Fruit fly (Drosophila melanogaster) whole organism, embryonic: ENCODE results near the gene CG7320.

Experiments used
- Antp ChIP-seq: fragments of 200-800 bp; sonication (Bioruptor generic); optimal IDR thresholded peaks from 3 replicates; lab custom pipeline; 2016; ENCODE audit warnings: missing biosample characterization, missing genetic modification characterization
- Awh ChIP-seq: fragments of 200-800 bp; sonication (Bioruptor generic); IDR thresholded peaks from 2 replicates; pipeline ENCODE4, ENCODE4 v1.3.6; 2022; ENCODE audit warnings: missing biosample characterization, missing genetic modification characterization
- CG10209 ChIP-seq: fragments of 200-800 bp; sonication (Bioruptor generic); optimal IDR thresholded peaks from 3 replicates; lab custom pipeline; 2017; ENCODE audit warnings: missing biosample characterization, mild to moderate bottlenecking, missing genetic modification characterization, missing genetic modification reagents
- CG10321 ChIP-seq: fragments of 200-800 bp; sonication (Bioruptor generic); IDR thresholded peaks from 2 replicates; pipeline ENCODE4 v1.3.6; 2022; ENCODE audit warnings: missing biosample characterization, missing genetic modification characterization
- CG10565 ChIP-seq: fragments of 200-800 bp; sonication (Bioruptor generic); optimal IDR thresholded peaks from 3 replicates; lab custom pipeline; 2016; ENCODE audit warnings: missing biosample characterization, mild to moderate bottlenecking, missing genetic modification characterization
- CG14050 ChIP-seq: fragments of 200-800 bp; sonication (Bioruptor generic); IDR thresholded peaks from 3 replicates; pipeline ENCODE4 v1.3.6; 2022; ENCODE audit warnings: missing biosample characterization, missing genetic modification characterization
- CG16815 ChIP-seq: fragments of 200-800 bp; sonication (Bioruptor generic); optimal IDR thresholded peaks from 3 replicates; lab custom pipeline; 2017; ENCODE audit warnings: missing biosample characterization, mild to moderate bottlenecking, missing genetic modification characterization
- CG17359 ChIP-seq: fragments of 200-800 bp; sonication (Bioruptor generic); optimal IDR thresholded peaks from 3 replicates; lab custom pipeline; 2018; ENCODE audit warnings: missing biosample characterization, mild to moderate bottlenecking, missing genetic modification characterization, moderate library complexity
- CG17829 ChIP-seq: fragments of 200-800 bp; optimal IDR thresholded peaks from 2 replicates; lab custom pipeline; 2019; ENCODE audit warnings: missing biosample characterization, mild to moderate bottlenecking, missing genetic modification characterization, moderate library complexity
- CG4424 ChIP-seq: fragments of 200-800 bp; sonication (Bioruptor generic); optimal IDR thresholded peaks from 3 replicates; lab custom pipeline; 2016; ENCODE audit warnings: missing biosample characterization, missing genetic modification characterization
- CG4820 ChIP-seq: fragments of 200-800 bp; sonication (Bioruptor generic); optimal IDR thresholded peaks from 3 replicates; lab custom pipeline; 2016; ENCODE audit warnings: missing biosample characterization, missing genetic modification characterization
- CG7271 ChIP-seq: fragments of 200-800 bp; sonication (Bioruptor generic); optimal IDR thresholded peaks from 2 replicates; lab custom pipeline; 2018; ENCODE audit warnings: missing biosample characterization, mild to moderate bottlenecking, missing genetic modification characterization, moderate library complexity
- CG7357 ChIP-seq: fragments of 200-800 bp; sonication (Bioruptor generic); IDR thresholded peaks from 3 replicates; pipeline ENCODE4 v1.3.6; 2022; ENCODE audit warnings: missing biosample characterization, missing genetic modification characterization
- CG8290 ChIP-seq, 3 experiments: fragments of 200-800 bp; sonication (Bioruptor generic); optimal IDR thresholded peaks; 2 replicates each; lab custom pipeline; 2016 to 2019; ENCODE audit warnings: missing biosample characterization in 3 of 3, missing genetic modification characterization in 3 of 3, mild to moderate bottlenecking in 2 of 3, moderate library complexity in 1 of 3
- Chrac-16 ChIP-seq: fragments of 200-800 bp; sonication (Bioruptor generic); optimal IDR thresholded peaks from 3 replicates; lab custom pipeline; 2016; ENCODE audit warnings: missing biosample characterization, missing genetic modification characterization
- CoRest ChIP-seq: fragments of 200-800 bp; sonication (Bioruptor generic); optimal IDR thresholded peaks from 3 replicates; lab custom pipeline; 2018; ENCODE audit warnings: missing biosample characterization, mild to moderate bottlenecking, missing genetic modification characterization, moderate library complexity
- CrebB ChIP-seq: fragments of 200-800 bp; sonication (Bioruptor generic); optimal IDR thresholded peaks from 3 replicates; lab custom pipeline; 2018; ENCODE audit warnings: missing biosample characterization, mild to moderate bottlenecking, missing genetic modification characterization
- Dbx ChIP-seq: fragments of 200-800 bp; sonication (Bioruptor generic); IDR thresholded peaks from 3 replicates; pipeline ENCODE4 v1.3.6; 2022; ENCODE audit warnings: missing biosample characterization, missing genetic modification characterization
- E2f2 ChIP-seq: fragments of 200-800 bp; sonication (Bioruptor generic); IDR thresholded peaks from 2 replicates; pipeline ENCODE4 v1.3.6; 2022; ENCODE audit warnings: missing biosample characterization, missing genetic modification characterization
- Ets65A ChIP-seq: fragments of 200-800 bp; sonication (Bioruptor generic); peaks from one replicate; lab custom pipeline; 2016; ENCODE audit warnings: missing biosample characterization, missing genetic modification characterization
- HmgD ChIP-seq: fragments of 200-800 bp; sonication (Bioruptor generic); optimal IDR thresholded peaks from 3 replicates; lab custom pipeline; 2016; ENCODE audit warnings: missing biosample characterization, missing genetic modification characterization
- Hmx ChIP-seq: fragments of 200-800 bp; sonication (Bioruptor generic); optimal IDR thresholded peaks from 2 replicates; lab custom pipeline; 2016; ENCODE audit warnings: missing biosample characterization, missing genetic modification characterization
- Lhr ChIP-seq: fragments of 200-800 bp; sonication (Bioruptor generic); optimal IDR thresholded peaks from 3 replicates; lab custom pipeline; 2017; ENCODE audit warnings: mild to moderate bottlenecking, missing biosample characterization, missing genetic modification reagents, missing genetic modification characterization
- Lpt ChIP-seq: fragments of >200 bp; optimal IDR thresholded peaks from 2 replicates; lab custom pipeline; 2018; ENCODE audit warnings: missing biosample characterization, missing genetic modification characterization
- Mrtf ChIP-seq: fragments of 200-800 bp; sonication (Bioruptor generic); IDR thresholded peaks from 3 replicates; pipeline ENCODE4 v1.3.6; 2022; ENCODE audit warnings: missing biosample characterization, missing genetic modification characterization
- Side ChIP-seq: fragments of 200-800 bp; sonication (Bioruptor generic); optimal IDR thresholded peaks from 2 replicates; lab custom pipeline; 2016; ENCODE audit warnings: missing biosample characterization, missing genetic modification characterization
- Six4 ChIP-seq: fragments of 200-800 bp; sonication (Bioruptor generic); optimal IDR thresholded peaks from 2 replicates; lab custom pipeline; 2016; ENCODE audit warnings: missing biosample characterization, missing genetic modification characterization
- Sox100B ChIP-seq: fragments of 200-800 bp; sonication (Bioruptor generic); optimal IDR thresholded peaks from 3 replicates; lab custom pipeline; 2018; ENCODE audit warnings: missing biosample characterization, mild to moderate bottlenecking, missing genetic modification characterization
- Stat92E ChIP-seq, 3 experiments: fragments of >200 bp in 2 of 3; fragments of 200-800 bp in 1 of 3; sonication (Bioruptor generic) in 1 of 3; optimal IDR thresholded peaks; 2 replicates each; lab custom pipeline; 2017 to 2019; ENCODE audit warnings: missing biosample characterization in 3 of 3, missing genetic modification characterization in 3 of 3, mild to moderate bottlenecking in 1 of 3, moderate library complexity in 1 of 3
- Vsx1 ChIP-seq: fragments of 200-800 bp; sonication (Bioruptor generic); optimal IDR thresholded peaks from 2 replicates; lab custom pipeline; 2017; ENCODE audit warnings: missing biosample characterization, mild to moderate bottlenecking, missing genetic modification characterization, missing genetic modification reagents
- Xbp1 ChIP-seq: fragments of 200-800 bp; sonication (Bioruptor generic); optimal IDR thresholded peaks from 3 replicates; lab custom pipeline; 2016; ENCODE audit warnings: missing biosample characterization, mild to moderate bottlenecking, missing genetic modification characterization
- bab2 ChIP-seq: fragments of 200-800 bp; sonication (Bioruptor generic); optimal IDR thresholded peaks from 2 replicates; lab custom pipeline; 2016; ENCODE audit warnings: missing biosample characterization, missing genetic modification characterization
- cato ChIP-seq: fragments of 200-800 bp; sonication (Bioruptor generic); optimal IDR thresholded peaks from 2 replicates; lab custom pipeline; 2016; ENCODE audit warnings: missing biosample characterization, missing genetic modification characterization, borderline replicate concordance
- chm ChIP-seq: fragments of 200-800 bp; sonication (Bioruptor generic); IDR thresholded peaks from 2 replicates; pipeline ENCODE4 v1.3.6; 2022; ENCODE audit warnings: missing biosample characterization, missing genetic modification characterization
- dmrt11E ChIP-seq: fragments of 200-800 bp; sonication (Bioruptor generic); optimal IDR thresholded peaks from 3 replicates; lab custom pipeline; 2018; ENCODE audit warnings: missing biosample characterization, mild to moderate bottlenecking, missing genetic modification characterization, moderate library complexity
- gsb ChIP-seq: fragments of 200-800 bp; sonication (Bioruptor generic); IDR thresholded peaks from 2 replicates; pipeline ENCODE4 v1.3.6; 2022; ENCODE audit warnings: missing biosample characterization, missing genetic modification characterization
- h ChIP-seq: fragments of >200 bp; optimal IDR thresholded peaks from 2 replicates; lab custom pipeline; 2017
- ken ChIP-seq: fragments of 200-800 bp; sonication (Bioruptor generic); IDR thresholded peaks from 3 replicates; pipeline ENCODE4 v1.3.6; 2022; ENCODE audit warnings: missing biosample characterization, missing genetic modification characterization
- lmd ChIP-seq: fragments of 200-800 bp; sonication (Bioruptor generic); IDR thresholded peaks from 2 replicates; pipeline ENCODE4 v1.3.6; 2022; ENCODE audit warnings: missing biosample characterization, missing genetic modification characterization
- nerfin-2 ChIP-seq: fragments of 200-800 bp; sonication (Bioruptor generic); IDR thresholded peaks from 2 replicates; pipeline ENCODE4 v1.3.6; 2022; ENCODE audit warnings: missing biosample characterization, missing genetic modification characterization; ENCODE audit not compliant: partially characterized antibody
- oc ChIP-seq: fragments of 200-800 bp; sonication (Bioruptor generic); optimal IDR thresholded peaks from 2 replicates; lab custom pipeline; 2018; ENCODE audit warnings: missing biosample characterization, mild to moderate bottlenecking, missing genetic modification characterization, moderate library complexity
- onecut ChIP-seq: fragments of 200-800 bp; sonication (Bioruptor generic); IDR thresholded peaks from 2 replicates; pipeline ENCODE4 v1.3.6; 2022; ENCODE audit warnings: missing biosample characterization, missing genetic modification characterization
- pho ChIP-seq: fragments of 200-800 bp; sonication (Bioruptor generic); optimal IDR thresholded peaks from 2 replicates; lab custom pipeline; 2016; ENCODE audit warnings: missing biosample characterization, missing genetic modification characterization
- schlank ChIP-seq: fragments of 200-800 bp; sonication (Bioruptor generic); optimal IDR thresholded peaks from 2 replicates; lab custom pipeline; 2018; ENCODE audit warnings: missing biosample characterization, mild to moderate bottlenecking, missing genetic modification characterization
- sima ChIP-seq: fragments of 200-800 bp; sonication (Bioruptor generic); optimal IDR thresholded peaks from 2 replicates; lab custom pipeline; 2016; ENCODE audit warnings: missing biosample characterization, missing genetic modification characterization
- tin ChIP-seq: fragments of 200-800 bp; sonication (Bioruptor generic); optimal IDR thresholded peaks from 3 replicates; lab custom pipeline; 2016; ENCODE audit warnings: missing biosample characterization, missing genetic modification characterization
- trh ChIP-seq: fragments of 200-800 bp; sonication (Bioruptor generic); optimal IDR thresholded peaks from 2 replicates; lab custom pipeline; 2016; ENCODE audit warnings: missing biosample characterization, missing genetic modification characterization
- zfh1 ChIP-seq: fragments of 200-800 bp; sonication (Bioruptor generic); IDR thresholded peaks from 3 replicates; pipeline ENCODE4 v1.3.6; 2022; ENCODE audit warnings: missing biosample characterization, missing genetic modification characterization
- zfh2 ChIP-seq: fragments of 200-800 bp; sonication (Bioruptor generic); optimal IDR thresholded peaks from 2 replicates; lab custom pipeline; 2016; ENCODE audit warnings: missing biosample characterization, missing genetic modification characterization

The CG7320 gene

dm6 chr3L:18185542-18186312 is 15.6 kb upstream of the CG7320 start, which contains the start of gene hid (continued):
- peak; percentile 79 for TF ChIP-seq CG17359 (tag; lab: Kevin White, UChicago)
- TF ChIP-seq bab2 (GFP tag; lab: Kevin White, UChicago), result peak; percentile 83
- peak; percentile 87 for TF ChIP-seq CG16815
- TF ChIP-seq CG7357 (GFP tag; lab: Robert Waterston, UW), result peak; percentile 73; the same call in 2 of the 3 replicates
- TF ChIP-seq sima (GFP tag; lab: Kevin White, UChicago), result peak; percentile 47
- no peak for TF ChIP-seq schlank
- TF ChIP-seq CG4820, result peak; percentile 89
- peak; percentile 87 for TF ChIP-seq Sox100B (GFP tag; lab: Kevin White, UChicago)
- TF ChIP-seq Hmx (GFP tag; lab: Kevin White, UChicago), result peak; percentile 30
- peak; percentile 49 for TF ChIP-seq CG7271 (tag; lab: Kevin White, UChicago)
- peak; percentile 71 for TF ChIP-seq Awh (GFP tag; lab: Robert Waterston, UW)
- TF ChIP-seq CG10565, result peak; percentile 63
- peak; percentile 82 for TF ChIP-seq lmd (GFP tag; lab: Robert Waterston, UW)
- peak; percentile 83 for TF ChIP-seq pho (GFP tag; lab: Kevin White, UChicago)
- TF ChIP-seq HmgD (GFP tag; lab: Kevin White, UChicago), result peak; percentile 79
- peak in 1 of 3 experiments; percentile 92 for TF ChIP-seq Stat92E (GFP tag; optimal IDR thresholded peaks at IDR 0.05; lab: Kevin White, UChicago)
- peak; percentile 45 for TF ChIP-seq zfh2
- TF ChIP-seq tin (GFP tag; lab: Kevin White, UChicago), result peak; percentile 87
- TF ChIP-seq Lhr (GFP tag; lab: Kevin White, UChicago), result peak; percentile 61
- TF ChIP-seq ken, result peak; percentile 75
- TF ChIP-seq Vsx1 (GFP tag; lab: Kevin White, UChicago), result peak; percentile 73
- peak; percentile 90 for TF ChIP-seq dmrt11E
- peak; percentile 80 for TF ChIP-seq Antp (GFP tag; lab: Kevin White, UChicago)
- TF ChIP-seq Chrac-16 (GFP tag; lab: Kevin White, UChicago), result peak; percentile 87
- peak; percentile 88 for TF ChIP-seq Xbp1 (GFP tag; lab: Kevin White, UChicago)
- no peak for TF ChIP-seq Lpt (GFP tag; lab: Kevin White, UChicago)
- TF ChIP-seq Ets65A (GFP tag; lab: Kevin White, UChicago), result peak; percentile 98
- TF ChIP-seq Mrtf (GFP tag; lab: Robert Waterston, UW), result no peak; the same call in 2 of the 3 replicates
- TF ChIP-seq CG8290 (GFP tag; optimal IDR thresholded peaks at IDR 0.05; lab: Kevin White, UChicago), result peak; percentile 85
- peak; percentile 43 to 70 for TF ChIP-seq CG8290 (tag; optimal IDR thresholded peaks at IDR 0.05; lab: Kevin White, UChicago)
- TF ChIP-seq h (lab: Kevin White, UChicago), result no peak
- peak; percentile 85 for TF ChIP-seq trh (GFP tag; lab: Kevin White, UChicago)
- TF ChIP-seq oc, result peak; percentile 31
- peak; percentile 78 for TF ChIP-seq zfh1 (GFP tag; lab: Robert Waterston, UW)
- peak; percentile 51; the same call in 1 of the 3 replicates for TF ChIP-seq Dbx (GFP tag; lab: Robert Waterston, UW)
- peak; percentile 76 for TF ChIP-seq onecut
- no peak for TF ChIP-seq CG4424 (GFP tag; lab: Kevin White, UChicago)
- TF ChIP-seq CrebB (tag; lab: Kevin White, UChicago), result peak; percentile 55
- TF ChIP-seq Six4 (GFP tag; lab: Kevin White, UChicago), result peak; percentile 85
- TF ChIP-seq E2f2 (GFP tag; lab: Robert Waterston, UW), result peak; percentile 55
- peak; percentile 88 for TF ChIP-seq CG17829 (tag; lab: Kevin White, UChicago)
- peak; percentile 88 for TF ChIP-seq Side (GFP tag; lab: Kevin White, UChicago)
- peak; percentile 63; the same call in 1 of the 2 replicates for TF ChIP-seq chm (GFP tag; lab: Robert Waterston, UW)
- TF ChIP-seq nerfin-2, result no peak
- no peak for TF ChIP-seq CG10321
- 0 out of 2 replicates have a peak, but pooled peaks have one; percentile 43 for TF ChIP-seq gsb
- peak; percentile 92 for TF ChIP-seq CoRest (tag; lab: Kevin White, UChicago)
- TF ChIP-seq CG10209, result peak; percentile 83
- peak; percentile 80 for TF ChIP-seq cato (GFP tag; lab: Kevin White, UChicago)
- TF ChIP-seq CG14050 (GFP tag; lab: Robert Waterston, UW), result peak; percentile 79
